Worm (Caenorhabditis elegans) whole organism, L1 larva: ENCODE data around the gene lsm-5.
A peak's percentile ranks its signal among the peaks of the same experiment; 100 is the strongest.

Experiments used
- alr-1 ChIP-seq: fragments of 200-800 bp; sonication (Bioruptor generic); optimal IDR thresholded peaks from 2 replicates; lab custom pipeline; 2018; ENCODE audit warnings: borderline replicate concordance, mild to moderate bottlenecking, missing genetic modification characterization, missing compliant biosample characterization
- grh-1 ChIP-seq: fragments of 200-800 bp; sonication (Bioruptor generic); IDR thresholded peaks from 2 replicates; pipeline ENCODE4 v1.3.6; 2022; ENCODE audit warnings: missing genetic modification reagents, missing genetic modification characterization, missing compliant biosample characterization
- nhr-90 ChIP-seq: sonication (generic microtip); optimal IDR thresholded peaks from 2 replicates; lab custom pipeline; 2016; ENCODE audit warnings: mild to moderate bottlenecking, missing genetic modification characterization, missing compliant biosample characterization; ENCODE audit not compliant: poor library complexity
- skn-1 ChIP-seq: fragments of 150-350 bp; optimal IDR thresholded peaks from 2 replicates; lab custom pipeline; 2014; ENCODE audit warnings: missing biosample characterization, missing genetic modification characterization
- sup-37 ChIP-seq: fragments of 200-800 bp; sonication (Bioruptor generic); optimal IDR thresholded peaks from 2 replicates; lab custom pipeline; 2018; ENCODE audit warnings: mild to moderate bottlenecking, missing genetic modification characterization, missing compliant biosample characterization
- unc-130 ChIP-seq: fragments of 150-350 bp; optimal IDR thresholded peaks from 2 replicates; lab custom pipeline; 2017; ENCODE audit warnings: missing biosample characterization, missing genetic modification characterization, inconsistent platforms
- unc-86 ChIP-seq: sonication (generic microtip); optimal IDR thresholded peaks from 2 replicates; lab custom pipeline; 2016; ENCODE audit warnings: missing genetic modification characterization, missing compliant biosample characterization
- unc-98 ChIP-seq: fragments of 200-800 bp; sonication (Bioruptor generic); IDR thresholded peaks from 2 replicates; pipeline ENCODE4 v1.3.6; 2022; ENCODE audit warnings: missing genetic modification characterization, missing compliant biosample characterization
- ztf-11 ChIP-seq, 2 experiments: sonication (generic microtip); optimal IDR thresholded peaks; 2 replicates each; lab custom pipeline; 2016 to 2017; ENCODE audit warnings: missing genetic modification characterization in 2 of 2, missing biosample characterization in 1 of 2, missing compliant biosample characterization in 1 of 2

ce11 chrV:15551642-15552041, 18.5 kb upstream of the lsm-5 start:
- TF ChIP-seq unc-86 (tag; lab: Kevin White, UChicago) (peak; percentile 19), ztf-11 (tag; optimal IDR thresholded peaks at IDR 0.05; lab: Kevin White, UChicago) (no peak), unc-98 (GFP tag; lab: Robert Waterston, UW) (peak; percentile 33; the same call in 1 of the 2 replicates), sup-37 (no peak), grh-1 (GFP tag; lab: Robert Waterston, UW) (no peak), alr-1 (tag; lab: Kevin White, UChicago) (no peak), skn-1 (tag; lab: Kevin White, UChicago) (peak; percentile 46), nhr-90 (tag; lab: Kevin White, UChicago) (peak; percentile 17), unc-130 (tag; lab: Kevin White, UChicago) (no peak)
